Fruit fly (Drosophila melanogaster): Measurements from ENCODE around the gene Hsp110.

Gene Hsp110

dm6 chr3L:14004963-14005458, 31.8 kb upstream of the Hsp110 start:
- TF ChIP-seq usp (GFP tag; optimal IDR thresholded peaks at IDR 0.05), result no peak
- peak; percentile 90 for TF ChIP-seq HLH106 (tag; optimal IDR thresholded peaks at IDR 0.05)
- peak; percentile 99 for TF ChIP-seq rgr (GFP tag; optimal IDR thresholded peaks at IDR 0.05)
- TF ChIP-seq CG32264 (GFP tag; optimal IDR thresholded peaks at IDR 0.05), result peak; percentile 98
- TF ChIP-seq Mio (GFP tag; optimal IDR thresholded peaks at IDR 0.05), result peak; percentile 90
- TF ChIP-seq CrebA (GFP tag; optimal IDR thresholded peaks at IDR 0.05; ENCODE audit: borderline replicate concordance), result no peak
- TF ChIP-seq Jra (GFP tag; optimal IDR thresholded peaks at IDR 0.05), result no peak
- TF ChIP-seq Abd-B (GFP tag; optimal IDR thresholded peaks at IDR 0.05), result no peak
- peak; percentile 41 for TF ChIP-seq jim (GFP tag; optimal IDR thresholded peaks at IDR 0.05)
- TF ChIP-seq Hr83 (GFP tag; optimal IDR thresholded peaks at IDR 0.05; ENCODE audit: poor library complexity, severe bottlenecking), result peak; percentile 89
- peak; percentile 95 for TF ChIP-seq sv (GFP tag; optimal IDR thresholded peaks at IDR 0.05)
- peak; percentile 97 for TF ChIP-seq psq (GFP tag; optimal IDR thresholded peaks at IDR 0.05)
- TF ChIP-seq woc (GFP tag; optimal IDR thresholded peaks at IDR 0.05), result peak; percentile 94
- TF ChIP-seq OdsH (GFP tag; optimal IDR thresholded peaks at IDR 0.05), result peak; percentile 99
- peak; percentile 96 to 99 for TF ChIP-seq foxo (GFP tag; optimal IDR thresholded peaks at IDR 0.05)
- no peak for TF ChIP-seq Dfd (GFP tag; optimal IDR thresholded peaks at IDR 0.05)
- TF ChIP-seq Sp1 (GFP tag; optimal IDR thresholded peaks at IDR 0.05), result peak; percentile 95
- TF ChIP-seq br (GFP tag; optimal IDR thresholded peaks at IDR 0.05), result peak; percentile 99
- TF ChIP-seq dsf (GFP tag; optimal IDR thresholded peaks at IDR 0.05; ENCODE audit: borderline replicate concordance), result peak; percentile 75
- TF ChIP-seq h (GFP tag; optimal IDR thresholded peaks at IDR 0.05), result peak; percentile 99
- no peak for TF ChIP-seq pan (optimal IDR thresholded peaks at IDR 0.05)
- TF ChIP-seq fru (GFP tag; optimal IDR thresholded peaks at IDR 0.05), result peak; percentile 99
- peak; percentile 96 for TF ChIP-seq dmrt93B (GFP tag; optimal IDR thresholded peaks at IDR 0.05)
- TF ChIP-seq Dif (GFP tag; optimal IDR thresholded peaks at IDR 0.05; ENCODE audit: partially characterized antibody), result no peak
- no peak for TF ChIP-seq Vsx2 (GFP tag; optimal IDR thresholded peaks at IDR 0.05; ENCODE audit: partially characterized antibody)
- peak; percentile 91 for TF ChIP-seq Rel (GFP tag; optimal IDR thresholded peaks at IDR 0.05)
- peak; percentile 95 for TF ChIP-seq Rel (tag; optimal IDR thresholded peaks at IDR 0.05)
- TF ChIP-seq ey (GFP tag; optimal IDR thresholded peaks at IDR 0.05), result peak; percentile 99
- no peak for TF ChIP-seq lola (GFP tag; optimal IDR thresholded peaks at IDR 0.05)
- TF ChIP-seq CG9705 (GFP tag; optimal IDR thresholded peaks at IDR 0.05), result peak; percentile 82

- no peak for TF ChIP-seq sage (GFP tag; optimal IDR thresholded peaks at IDR 0.05)
- TF ChIP-seq dl (GFP tag; optimal IDR thresholded peaks at IDR 0.05; ENCODE audit: insufficient read depth in 1 of 2, partially characterized antibody in 2 of 2), result no peak
- TF ChIP-seq Mio (GFP tag; optimal IDR thresholded peaks at IDR 0.05), result no peak
- TF ChIP-seq GATAd (GFP tag; optimal IDR thresholded peaks at IDR 0.05), result no peak
These were observed 31.1 kb upstream of the Hsp110 start for dm6 chr3L:14005627-14006287.

dm6 chr3L:14006704-14007126, 30.1 kb upstream of the Hsp110 start:
- no peak for TF ChIP-seq sv (GFP tag; optimal IDR thresholded peaks at IDR 0.05)
- TF ChIP-seq psq (GFP tag; optimal IDR thresholded peaks at IDR 0.05), result peak; percentile 85
- TF ChIP-seq Dfd (GFP tag; optimal IDR thresholded peaks at IDR 0.05), result no peak
- no peak for TF ChIP-seq ey (GFP tag; optimal IDR thresholded peaks at IDR 0.05)

- TF ChIP-seq Myc (optimal IDR thresholded peaks at IDR 0.05) (no peak), Dfd (GFP tag; optimal IDR thresholded peaks at IDR 0.05) (peak; percentile 93)
These were observed 11.1 kb upstream of the Hsp110 start for dm6 chr3L:14025736-14026135.

All from whole organism, wandering third instar larva.